Fruit fly (Drosophila melanogaster) whole organism, prepupa: Measurements from ENCODE around the gene CG32075.

Experiments used
- CG3919 ChIP-seq: fragments of 200-800 bp; sonication (Bioruptor generic); optimal IDR thresholded peaks from 3 replicates; lab custom pipeline; 2016; ENCODE audit warnings: missing biosample characterization, missing genetic modification characterization
- CG6854 ChIP-seq: fragments of 200-800 bp; sonication (Bioruptor generic); optimal IDR thresholded peaks from 2 replicates; lab custom pipeline; 2017; ENCODE audit warnings: missing biosample characterization, mild to moderate bottlenecking, missing genetic modification characterization
- Eip78C ChIP-seq: fragments of 200-800 bp; sonication (Bioruptor generic); peaks from one replicate; lab custom pipeline; 2016; ENCODE audit warnings: missing biosample characterization, missing genetic modification characterization
- esn ChIP-seq: fragments of 200-800 bp; sonication (Bioruptor generic); optimal IDR thresholded peaks from 2 replicates; lab custom pipeline; 2016; ENCODE audit warnings: missing biosample characterization, mild to moderate bottlenecking, missing genetic modification characterization, moderate library complexity
- fd85E ChIP-seq: fragments of 200-800 bp; sonication (Bioruptor generic); optimal IDR thresholded peaks from 3 replicates; lab custom pipeline; 2016; ENCODE audit warnings: missing biosample characterization, missing genetic modification characterization
- vri ChIP-seq: fragments of 200-800 bp; sonication (Bioruptor generic); optimal IDR thresholded peaks from 3 replicates; lab custom pipeline; 2016; ENCODE audit warnings: missing biosample characterization, mild to moderate bottlenecking, missing genetic modification characterization

dm6 chr3L:11089805-11090440 lies 25.2 kb upstream of the CG32075 start:
- TF ChIP-seq CG6854 (GFP tag; lab: Kevin White, UChicago), result no peak
- peak; percentile 92 for TF ChIP-seq Eip78C (GFP tag; lab: Kevin White, UChicago)
- no peak for TF ChIP-seq fd85E (GFP tag; lab: Kevin White, UChicago)
- peak; percentile 61 for TF ChIP-seq vri
- peak; percentile 55 for TF ChIP-seq CG3919
- peak; percentile 81 for TF ChIP-seq esn
